Fruit fly (Drosophila melanogaster) whole organism, wandering third instar larva: ENCODE measurements around the gene CG31115.

Source experiments
- Abd-B ChIP-seq: fragments of >200 bp; optimal IDR thresholded peaks from 2 replicates; lab custom pipeline; 2017; ENCODE audit warnings: missing biosample characterization, missing genetic modification characterization
- CG32264 ChIP-seq: fragments of 200-800 bp; sonication (Bioruptor generic); optimal IDR thresholded peaks from 2 replicates; lab custom pipeline; 2016; ENCODE audit warnings: missing biosample characterization, missing genetic modification characterization
- CG9705 ChIP-seq: fragments of 200-800 bp; sonication (Bioruptor generic); optimal IDR thresholded peaks from 2 replicates; lab custom pipeline; 2018; ENCODE audit warnings: missing biosample characterization, mild to moderate bottlenecking, missing genetic modification characterization
- CrebA ChIP-seq: fragments of 200-800 bp; sonication (Bioruptor generic); optimal IDR thresholded peaks from 2 replicates; lab custom pipeline; 2016; ENCODE audit warnings: missing biosample characterization, mild to moderate bottlenecking, missing genetic modification characterization, borderline replicate concordance
- Dfd ChIP-seq: fragments of >200 bp; optimal IDR thresholded peaks from 2 replicates; lab custom pipeline; 2017; ENCODE audit warnings: missing biosample characterization, missing genetic modification characterization
- Dif ChIP-seq: fragments of 200-275, 200-300 bp; sonication (Bioruptor generic); optimal IDR thresholded peaks from 2 replicates; lab custom pipeline; 2018; ENCODE audit warnings: missing biosample characterization, missing genetic modification characterization; ENCODE audit not compliant: partially characterized antibody
- GATAd ChIP-seq: sonication (Bioruptor generic); optimal IDR thresholded peaks from 2 replicates; lab custom pipeline; 2016; ENCODE audit warnings: missing biosample characterization, missing genetic modification characterization
- HLH106 ChIP-seq: fragments of 200-800 bp; optimal IDR thresholded peaks from 3 replicates; lab custom pipeline; 2019; ENCODE audit warnings: missing biosample characterization, mild to moderate bottlenecking, missing genetic modification characterization, moderate library complexity
- Hnf4 ChIP-seq: fragments of 200-800 bp; sonication (Bioruptor generic); optimal IDR thresholded peaks from 2 replicates; lab custom pipeline; 2016; ENCODE audit warnings: missing biosample characterization, mild to moderate bottlenecking, missing genetic modification characterization
- Hr78 ChIP-seq: fragments of >200 bp; optimal IDR thresholded peaks from 2 replicates; lab custom pipeline; 2017; ENCODE audit warnings: missing biosample characterization, missing genetic modification characterization
- Hr83 ChIP-seq: fragments of 200-300 bp; sonication (Bioruptor generic); optimal IDR thresholded peaks from 2 replicates; lab custom pipeline; 2016; ENCODE audit warnings: missing biosample characterization, mild to moderate bottlenecking, missing genetic modification characterization, moderate library complexity; ENCODE audit not compliant: poor library complexity, severe bottlenecking
- Jra ChIP-seq: sonication (Bioruptor generic); optimal IDR thresholded peaks from 2 replicates; lab custom pipeline; 2016; ENCODE audit warnings: missing biosample characterization, missing genetic modification characterization
- Mio ChIP-seq: sonication (Bioruptor generic); optimal IDR thresholded peaks from 2 replicates; lab custom pipeline; 2016; ENCODE audit warnings: missing biosample characterization, missing genetic modification characterization
- Myc ChIP-seq: fragments of >200 bp; optimal IDR thresholded peaks from 2 replicates; lab custom pipeline; 2017
- Rel ChIP-seq, 2 experiments: fragments of 200-800 bp; sonication (Bioruptor generic) in 1 of 2; optimal IDR thresholded peaks; 2 replicates in 1 of 2; 3 replicates in 1 of 2; lab custom pipeline; 2016 to 2019; ENCODE audit warnings: mild to moderate bottlenecking in 2 of 2, missing biosample characterization in 2 of 2, missing genetic modification characterization in 2 of 2, moderate library complexity in 1 of 2
- Sp1 ChIP-seq: fragments of 200-800 bp; sonication (Bioruptor generic); optimal IDR thresholded peaks from 3 replicates; lab custom pipeline; 2019; ENCODE audit warnings: missing biosample characterization, mild to moderate bottlenecking, missing genetic modification characterization, moderate library complexity
- br ChIP-seq: fragments of 200-800 bp; sonication (Bioruptor generic); optimal IDR thresholded peaks from 2 replicates; lab custom pipeline; 2016; ENCODE audit warnings: missing biosample characterization, missing genetic modification characterization
- dl ChIP-seq, 2 experiments: fragments of 175-275, 200-275 bp in 1 of 2; fragments of 200-275 bp in 1 of 2; sonication (Bioruptor generic); optimal IDR thresholded peaks; lab custom pipeline; 2018; ENCODE audit warnings: mild to moderate bottlenecking in 2 of 2, missing biosample characterization in 2 of 2, missing genetic modification characterization in 2 of 2, moderate library complexity in 2 of 2; ENCODE audit not compliant: partially characterized antibody in 2 of 2, insufficient read depth in 1 of 2
- dmrt93B ChIP-seq: fragments of 200-800 bp; sonication (Bioruptor generic); optimal IDR thresholded peaks from 2 replicates; lab custom pipeline; 2018; ENCODE audit warnings: missing biosample characterization, mild to moderate bottlenecking, missing genetic modification characterization
- ey ChIP-seq: fragments of 200-800 bp; sonication (Bioruptor generic); optimal IDR thresholded peaks from 2 replicates; lab custom pipeline; 2016; ENCODE audit warnings: missing biosample characterization, missing genetic modification characterization
- foxo ChIP-seq, 2 experiments: fragments of 200-800 bp; sonication (Bioruptor generic); optimal IDR thresholded peaks; 2 replicates in 1 of 2; 3 replicates in 1 of 2; lab custom pipeline; 2016 to 2017; ENCODE audit warnings: missing biosample characterization in 2 of 2, missing genetic modification characterization in 2 of 2
- fru ChIP-seq: fragments of 200-800 bp; sonication (Bioruptor generic); optimal IDR thresholded peaks from 3 replicates; lab custom pipeline; 2016; ENCODE audit warnings: missing biosample characterization, mild to moderate bottlenecking, missing genetic modification characterization
- h ChIP-seq: fragments of 200-800 bp; sonication (Bioruptor generic); optimal IDR thresholded peaks from 3 replicates; lab custom pipeline; 2016; ENCODE audit warnings: missing biosample characterization, mild to moderate bottlenecking, missing genetic modification characterization
- jim ChIP-seq: fragments of 175-275, 200-325 bp; sonication (Bioruptor generic); optimal IDR thresholded peaks from 2 replicates; lab custom pipeline; 2016; ENCODE audit warnings: missing biosample characterization, mild to moderate bottlenecking, missing genetic modification characterization
- lola ChIP-seq: fragments of >200 bp; optimal IDR thresholded peaks from 2 replicates; lab custom pipeline; 2017; ENCODE audit warnings: missing biosample characterization, missing genetic modification characterization
- psq ChIP-seq: fragments of 200-800 bp; sonication (Bioruptor generic); optimal IDR thresholded peaks from 3 replicates; lab custom pipeline; 2017; ENCODE audit warnings: missing biosample characterization, mild to moderate bottlenecking, missing genetic modification characterization, moderate library complexity
- rgr ChIP-seq: fragments of 200-800 bp; sonication (Bioruptor generic); optimal IDR thresholded peaks from 3 replicates; lab custom pipeline; 2016; ENCODE audit warnings: missing biosample characterization, mild to moderate bottlenecking, missing genetic modification characterization
- sage ChIP-seq: fragments of 200-800 bp; sonication (Bioruptor generic); optimal IDR thresholded peaks from 2 replicates; lab custom pipeline; 2016; ENCODE audit warnings: missing biosample characterization, mild to moderate bottlenecking, missing genetic modification characterization
- tai ChIP-seq: sonication (Bioruptor generic); optimal IDR thresholded peaks from 2 replicates; lab custom pipeline; 2016; ENCODE audit warnings: missing biosample characterization, missing genetic modification characterization
- usp ChIP-seq: fragments of >200 bp; optimal IDR thresholded peaks from 2 replicates; lab custom pipeline; 2017; ENCODE audit warnings: missing biosample characterization, missing genetic modification characterization
- woc ChIP-seq: sonication (Bioruptor generic); optimal IDR thresholded peaks from 2 replicates; lab custom pipeline; 2016; ENCODE audit warnings: missing biosample characterization, mild to moderate bottlenecking, missing genetic modification characterization

The CG31115 gene

DNA sequence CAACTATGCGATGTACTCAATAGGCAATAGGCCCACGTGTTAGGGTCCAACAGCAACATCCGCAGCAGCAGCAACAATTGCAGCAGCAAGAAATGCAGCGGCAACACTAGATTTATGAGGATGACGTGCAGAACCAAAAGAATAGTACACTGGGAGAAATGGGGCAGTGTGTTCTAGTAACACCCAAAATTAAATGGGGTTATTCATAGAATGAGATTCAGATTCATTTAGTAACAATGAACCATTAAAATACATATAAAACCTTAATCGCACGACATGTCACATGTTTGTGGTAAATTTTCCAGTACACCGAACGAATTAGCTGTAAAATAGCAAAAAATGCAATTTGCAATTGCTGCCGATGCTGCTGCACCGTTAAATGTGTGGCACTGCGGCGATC, 39.5 kb upstream of the CG31115 start:
- TF ChIP-seq Myc (no peak), ey (GFP tag; lab: Kevin White, UChicago) (no peak), foxo (GFP tag; optimal IDR thresholded peaks at IDR 0.05; lab: Kevin White, UChicago) (no peak)
- TF ChIP-seq, all 38 proteins: peak for 0

DNA sequence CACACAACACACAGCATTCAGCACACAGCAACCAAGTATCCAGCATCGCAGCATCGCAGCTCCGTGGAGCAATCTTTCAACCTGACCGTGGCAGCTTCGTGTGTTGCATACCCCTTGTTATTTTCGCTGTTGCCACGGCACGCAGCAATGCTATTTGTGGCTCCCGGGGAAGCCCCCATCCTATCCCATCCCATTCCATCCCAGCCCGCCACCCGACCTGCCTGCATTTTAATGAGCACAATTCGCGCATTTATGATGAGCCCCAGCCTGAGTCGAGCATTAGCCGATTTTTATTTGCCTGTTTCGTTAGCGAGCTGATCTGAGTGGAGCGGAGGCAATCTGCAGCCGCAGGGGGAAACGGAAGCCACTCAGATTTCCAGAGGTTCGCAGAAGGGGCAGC, 37.2 kb upstream of the CG31115 start:
- TF ChIP-seq Rel (GFP tag; optimal IDR thresholded peaks at IDR 0.05; lab: Kevin White, UChicago) (no peak), Rel (tag; optimal IDR thresholded peaks at IDR 0.05; lab: Kevin White, UChicago) (peak; percentile 53), ey (GFP tag; lab: Kevin White, UChicago) (no peak)

DNA sequence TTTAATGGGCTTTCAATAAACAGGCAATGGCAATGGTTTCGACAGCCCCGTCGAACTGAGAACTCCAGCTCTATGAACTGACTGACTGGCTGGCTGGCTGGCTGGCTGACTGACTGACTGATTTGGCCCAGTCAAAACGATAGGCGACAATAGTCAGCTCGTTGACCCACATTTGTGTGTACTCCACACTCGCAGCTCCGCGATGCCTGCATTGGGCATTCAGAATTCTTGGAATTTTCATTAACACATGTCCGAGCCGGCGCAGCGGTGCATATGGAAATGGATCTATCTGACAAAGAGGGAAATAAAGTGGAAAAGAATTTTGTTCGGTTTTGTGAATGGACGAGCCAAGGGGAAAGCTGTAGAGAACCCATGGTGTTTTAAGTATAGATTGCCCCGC, 34.5 kb upstream of the CG31115 start:
- no peak for TF ChIP-seq tai (GFP tag; lab: Kevin White, UChicago)
- no peak for TF ChIP-seq foxo (GFP tag; optimal IDR thresholded peaks at IDR 0.05; lab: Kevin White, UChicago)
- TF ChIP-seq Jra (GFP tag; lab: Kevin White, UChicago) = no peak
- no peak for TF ChIP-seq fru (GFP tag; lab: Kevin White, UChicago)
- no peak for TF ChIP-seq Abd-B
- TF ChIP-seq ey (GFP tag; lab: Kevin White, UChicago) = no peak
- no peak for TF ChIP-seq CG9705 (GFP tag; lab: Kevin White, UChicago)
- no peak for TF ChIP-seq Dfd (GFP tag; lab: Kevin White, UChicago)
- no peak for TF ChIP-seq Rel (GFP tag; optimal IDR thresholded peaks at IDR 0.05; lab: Kevin White, UChicago)
- TF ChIP-seq Rel (tag; optimal IDR thresholded peaks at IDR 0.05; lab: Kevin White, UChicago) = no peak
- no peak for TF ChIP-seq HLH106

DNA sequence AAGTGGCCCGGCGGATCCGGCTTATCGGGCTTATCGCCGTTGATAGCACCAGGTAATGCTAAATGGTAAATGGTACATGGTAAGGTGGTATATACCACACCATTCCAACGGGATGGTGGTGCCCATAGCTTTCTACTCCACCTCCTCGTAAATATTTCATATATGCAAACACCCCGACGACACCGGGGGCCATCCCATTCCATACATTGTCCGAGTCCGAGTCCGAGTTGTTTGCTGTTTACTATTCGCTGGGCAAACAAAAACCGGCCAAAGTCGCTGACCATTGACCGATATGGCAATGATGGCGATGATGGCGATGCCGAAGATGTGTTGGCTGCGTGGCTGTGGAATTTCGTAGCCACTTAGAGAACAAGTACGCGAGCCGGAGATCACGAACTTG, 32.7 kb upstream of the CG31115 start:
- TF ChIP-seq CrebA (GFP tag; lab: Kevin White, UChicago) (no peak), tai (GFP tag; lab: Kevin White, UChicago) (no peak), CG32264 (no peak), psq (GFP tag; lab: Kevin White, UChicago) (no peak), CG9705 (GFP tag; lab: Kevin White, UChicago) (no peak), Abd-B (no peak), Jra (GFP tag; lab: Kevin White, UChicago) (no peak), Dfd (GFP tag; lab: Kevin White, UChicago) (no peak), woc (GFP tag; lab: Kevin White, UChicago) (no peak), br (GFP tag; lab: Kevin White, UChicago) (no peak), h (no peak), dmrt93B (GFP tag; lab: Kevin White, UChicago) (no peak), lola (GFP tag; lab: Kevin White, UChicago) (no peak), sage (no peak), Dif (GFP tag; lab: Kevin White, UChicago) (no peak)
- TF ChIP-seq, all 38 proteins: peak for 0

DNA sequence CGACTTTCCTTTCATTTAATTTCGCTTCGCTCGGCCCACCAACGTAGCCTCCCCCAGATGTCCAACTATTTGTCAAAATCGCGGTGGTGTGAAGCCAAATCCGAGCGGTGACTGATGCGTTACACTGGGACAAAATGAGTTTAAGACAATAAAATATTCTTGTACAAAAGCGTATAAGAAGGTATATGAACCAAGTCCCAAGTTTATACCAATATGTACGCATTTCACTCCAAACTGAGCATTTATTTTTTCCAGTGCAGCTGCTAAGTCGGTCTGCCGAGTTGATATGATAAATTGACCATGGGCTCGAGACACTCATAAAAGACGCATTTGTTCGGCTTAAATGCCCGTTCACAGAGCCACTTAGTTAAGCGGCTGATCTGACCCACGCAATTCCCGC, 32.0 kb upstream of the CG31115 start:
- TF ChIP-seq rgr (GFP tag; lab: Kevin White, UChicago) (no peak), jim (no peak), Mio (GFP tag; lab: Kevin White, UChicago) (no peak), tai (GFP tag; lab: Kevin White, UChicago) (no peak), usp (GFP tag; lab: Kevin White, UChicago) (no peak)
- TF ChIP-seq, all 38 proteins: peak for 0

DNA sequence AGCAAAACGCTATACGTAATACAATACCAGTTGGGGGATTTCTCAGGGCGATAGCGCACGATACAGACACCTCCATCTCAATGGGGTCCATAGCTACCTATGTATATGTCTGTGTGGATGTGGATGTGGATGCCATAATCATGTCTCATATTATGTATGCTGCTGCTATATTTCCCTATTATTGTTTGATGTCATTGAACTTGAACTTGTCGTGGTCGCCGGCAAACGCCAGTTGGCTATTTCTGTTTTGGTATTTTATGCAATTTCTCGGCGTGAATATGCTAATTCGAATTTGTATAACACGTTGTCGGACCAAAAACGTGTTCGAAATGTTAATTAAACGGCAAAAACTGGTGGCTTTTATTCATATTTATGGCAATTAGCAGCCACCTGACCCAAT, 31.0 kb upstream of the CG31115 start:
- TF ChIP-seq Abd-B (no peak), ey (GFP tag; lab: Kevin White, UChicago) (no peak), woc (GFP tag; lab: Kevin White, UChicago) (no peak), CrebA (GFP tag; lab: Kevin White, UChicago) (no peak), Dfd (GFP tag; lab: Kevin White, UChicago) (no peak), Hr78 (no peak), jim (no peak), psq (GFP tag; lab: Kevin White, UChicago) (no peak), GATAd (GFP tag; lab: Kevin White, UChicago) (no peak), Hr83 (GFP tag; lab: Kevin White, UChicago) (no peak), br (GFP tag; lab: Kevin White, UChicago) (no peak), Jra (GFP tag; lab: Kevin White, UChicago) (no peak), dl (GFP tag; optimal IDR thresholded peaks at IDR 0.05; lab: Kevin White, UChicago; ENCODE audit: insufficient read depth in 1 of 2, partially characterized antibody in 2 of 2) (no peak), sage (no peak), Sp1 (GFP tag; lab: Kevin White, UChicago) (no peak), fru (GFP tag; lab: Kevin White, UChicago) (no peak), Rel (GFP tag; optimal IDR thresholded peaks at IDR 0.05; lab: Kevin White, UChicago) (no peak), Rel (tag; optimal IDR thresholded peaks at IDR 0.05; lab: Kevin White, UChicago) (no peak), Dif (GFP tag; lab: Kevin White, UChicago) (no peak), Hnf4 (GFP tag; lab: Kevin White, UChicago) (no peak), CG9705 (GFP tag; lab: Kevin White, UChicago) (no peak)
